Worm (Caenorhabditis elegans) whole organism, young adult: Measurements from ENCODE around the gene K10C2.6.

Experiments
- dpl-1 ChIP-seq: fragments of 150-350 bp; optimal IDR thresholded peaks from 2 replicates; lab custom pipeline; 2014; ENCODE audit warnings: missing biosample characterization, missing genetic modification reagents, missing genetic modification characterization
- snpc-4 ChIP-seq, 5 experiments: fragments of 150-350 bp in 1 of 5; sonication (generic microtip) in 4 of 5; optimal IDR thresholded peaks; 2 replicates each; lab custom pipeline; 2014 to 2018; ENCODE audit warnings: missing genetic modification characterization in 5 of 5, missing biosample characterization in 3 of 5, antibody characterized with exemption in 2 of 5, mild to moderate bottlenecking in 2 of 5, missing compliant biosample characterization in 2 of 5, missing genotype in 2 of 5, moderate library complexity in 2 of 5, missing genetic modification reagents in 1 of 5

ce11 chrX:6427147-6427546 lies 24.1 kb upstream of the K10C2.6 start:
- no peak for TF ChIP-seq dpl-1 (GFP tag; lab: Kevin White, UChicago)
- TF ChIP-seq snpc-4 (GFP tag; optimal IDR thresholded peaks at IDR 0.05; lab: Kevin White, UChicago), result no peak
- no peak for TF ChIP-seq snpc-4 (tag; optimal IDR thresholded peaks at IDR 0.05; lab: Kevin White, UChicago)
